Fruit fly (Drosophila melanogaster): ENCODE data around the gene Nup205.

DNA sequence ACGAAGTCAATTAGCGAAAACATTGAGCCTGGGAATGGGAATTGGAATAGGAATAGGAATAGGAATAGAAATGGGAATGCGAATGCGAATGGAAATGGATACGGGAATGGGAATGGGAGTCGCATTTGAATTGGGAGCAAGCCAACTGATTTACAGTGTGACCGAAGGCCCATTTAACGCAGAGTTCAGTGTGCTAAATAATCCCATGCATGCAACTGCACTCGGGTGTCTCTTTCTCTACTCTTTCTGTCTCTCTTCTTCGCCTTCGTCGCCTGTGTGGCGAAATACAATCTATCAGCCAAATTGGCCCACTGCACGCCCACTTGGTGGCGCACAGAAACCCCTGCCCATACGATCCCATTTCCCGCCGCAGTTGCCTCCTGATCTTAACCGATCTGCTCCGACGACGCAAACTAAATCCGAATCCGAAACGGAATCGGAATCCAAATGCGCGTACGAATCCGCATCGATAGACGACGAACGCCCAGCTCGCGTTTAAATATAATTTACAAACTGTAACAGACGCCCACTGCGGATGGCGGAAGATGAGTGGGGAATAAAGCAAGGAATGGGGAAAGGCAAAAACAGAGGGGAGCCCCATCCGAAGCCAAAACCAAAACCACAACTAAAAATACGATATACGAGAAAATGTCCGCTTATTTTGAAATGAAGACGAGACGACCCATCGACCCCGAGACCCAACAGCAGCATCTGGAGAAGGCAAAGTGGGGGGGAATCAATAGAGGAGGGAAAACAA is 7.8 kb upstream of the Nup205 start:
- TF ChIP-seq usp (GFP tag; optimal IDR thresholded peaks at IDR 0.05) (no peak), pan (optimal IDR thresholded peaks at IDR 0.05) (no peak), psq (optimal IDR thresholded peaks at IDR 0.05) (no peak), CG8478 (optimal IDR thresholded peaks at IDR 0.05) (no peak)
